Worm (Caenorhabditis elegans): ENCODE results near the gene F55H2.8.

The F55H2.8 gene

ce11 chrIII:9546016-9546659 lies 32.5 kb downstream of the F55H2.8 start, which contains the start of gene unc-16 (continued):
- TF ChIP-seq elt-2 (tag; optimal IDR thresholded peaks at IDR 0.05) (peak; percentile 19), mdl-1 (tag; optimal IDR thresholded peaks at IDR 0.05) (peak; percentile 48 to 98), ztf-4 (tag; optimal IDR thresholded peaks at IDR 0.05) (peak; percentile 80), nhr-84 (tag; optimal IDR thresholded peaks at IDR 0.05) (no peak), hlh-4 (tag; optimal IDR thresholded peaks at IDR 0.05) (no peak), nhr-71 (tag; optimal IDR thresholded peaks at IDR 0.05) (peak; percentile 95), ces-1 (GFP tag; optimal IDR thresholded peaks at IDR 0.05) (no peak), grh-1 (GFP tag; IDR thresholded peaks at IDR 0.05) (no peak; the same call in 1 of the 2 replicates), vab-15 (tag; optimal IDR thresholded peaks at IDR 0.05) (no peak), snpc-4 (tag; optimal IDR thresholded peaks at IDR 0.05) (peak; percentile 73), unc-62 (GFP tag; optimal IDR thresholded peaks at IDR 0.05) (no peak), skn-1 (tag; optimal IDR thresholded peaks at IDR 0.05) (peak; percentile 87), nhr-77 (tag; optimal IDR thresholded peaks at IDR 0.05) (peak; percentile 78), unc-130 (tag; optimal IDR thresholded peaks at IDR 0.05) (peak; percentile 88), fkh-10 (GFP tag; optimal IDR thresholded peaks at IDR 0.05) (peak; percentile 65), zip-4 (GFP tag; optimal IDR thresholded peaks at IDR 0.05) (peak; percentile 78), sptf-1 (tag; optimal IDR thresholded peaks at IDR 0.05) (no peak), fos-1 (tag; optimal IDR thresholded peaks at IDR 0.05) (peak; percentile 77), efl-1 (optimal IDR thresholded peaks at IDR 0.05) (peak; percentile 85 to 88), efl-1 (GFP tag; optimal IDR thresholded peaks at IDR 0.05 in 1 of 2) (peak; percentile 82 to 98), nhr-237 (tag; optimal IDR thresholded peaks at IDR 0.05) (peak; percentile 64), xbp-1 (tag; optimal IDR thresholded peaks at IDR 0.05) (peak; percentile 90), efl-3 (GFP tag; optimal IDR thresholded peaks at IDR 0.05) (peak; percentile 8), lin-39 (tag; optimal IDR thresholded peaks at IDR 0.05) (peak; percentile 35), nhr-28 (tag; optimal IDR thresholded peaks at IDR 0.05) (no peak), unc-86 (tag; optimal IDR thresholded peaks at IDR 0.05) (peak; percentile 92), hlh-17 (GFP tag; optimal IDR thresholded peaks at IDR 0.05; ENCODE audit: borderline replicate concordance) (no peak), fkh-8 (tag; optimal IDR thresholded peaks at IDR 0.05) (peak; percentile 90), ets-5 (GFP tag; IDR thresholded peaks at IDR 0.05) (no peak), tlp-1 (tag; optimal IDR thresholded peaks at IDR 0.05) (no peak), dpl-1 (GFP tag; optimal IDR thresholded peaks at IDR 0.05) (peak; percentile 77 to 84 (median 81)), Y116A8C.19 (tag; optimal IDR thresholded peaks at IDR 0.05; ENCODE audit: borderline replicate concordance) (no peak), aly-2 (tag; optimal IDR thresholded peaks at IDR 0.05) (peak; percentile 72), hpl-2 (GFP tag; optimal IDR thresholded peaks at IDR 0.05) (peak; percentile 7), pag-3 (tag; optimal IDR thresholded peaks at IDR 0.05; ENCODE audit: borderline replicate concordance, insufficient read depth) (no peak), lsy-2 (tag; optimal IDR thresholded peaks at IDR 0.05) (peak; percentile 99 to 100), jun-1 (tag; optimal IDR thresholded peaks at IDR 0.05) (peak; percentile 76), mef-2 (tag; optimal IDR thresholded peaks at IDR 0.05) (peak; percentile 44), lin-35 (GFP tag; optimal IDR thresholded peaks at IDR 0.05) (peak; percentile 86), sox-4 (tag; optimal IDR thresholded peaks at IDR 0.05) (peak; percentile 67), lir-3 (tag; optimal IDR thresholded peaks at IDR 0.05; ENCODE audit: poor library complexity) (peak; percentile 79), isw-1 (GFP tag; IDR thresholded peaks at IDR 0.05) (peak; percentile 91), ceh-82 (tag; optimal IDR thresholded peaks at IDR 0.05) (peak; percentile 78 to 92 (median 89)), elt-3 (tag; optimal IDR thresholded peaks at IDR 0.05) (peak in 2 of 6 experiments; percentile 29 to 54)

Data from whole organism, L1 larva.